Fruit fly (Drosophila melanogaster): ENCODE results near the gene jvl.

Gene jvl

DNA sequence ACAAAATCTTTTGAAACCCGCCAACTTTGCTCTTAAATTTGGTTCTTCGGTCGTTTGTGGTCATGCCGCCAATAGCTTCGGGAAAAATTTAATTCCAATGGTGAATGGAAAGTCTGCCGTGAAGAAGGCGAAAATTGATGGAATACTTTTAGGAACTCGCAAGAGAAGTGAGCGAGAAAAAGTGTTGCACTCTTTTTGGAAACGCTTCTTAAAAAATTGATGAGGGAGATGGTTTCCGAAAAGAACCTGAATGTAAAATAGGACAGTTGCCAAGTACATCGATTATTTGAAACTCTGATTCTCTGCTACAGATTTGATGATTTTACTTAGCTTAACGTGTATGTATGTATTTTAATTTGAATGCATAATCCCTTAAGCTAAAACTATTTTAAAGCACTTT, 81.6 kb downstream of the jvl start:
- TF ChIP-seq CG32006 (GFP tag; optimal IDR thresholded peaks at IDR 0.05), result no peak
- TF ChIP-seq net (GFP tag; optimal IDR thresholded peaks at IDR 0.05), result no peak
- TF ChIP-seq CG6163 (GFP tag; IDR thresholded peaks at IDR 0.05), result no peak
- no peak for TF ChIP-seq CG10631 (GFP tag; optimal IDR thresholded peaks at IDR 0.05)
- no peak for TF ChIP-seq CG8632 (GFP tag; optimal IDR thresholded peaks at IDR 0.05)
- TF ChIP-seq Eip93F (GFP tag; optimal IDR thresholded peaks at IDR 0.05), result no peak
- TF ChIP-seq fd85E (GFP tag; optimal IDR thresholded peaks at IDR 0.05), result no peak
- TF ChIP-seq eg (GFP tag; IDR thresholded peaks at IDR 0.05), result no peak
- no peak for TF ChIP-seq pdm3 (GFP tag; optimal IDR thresholded peaks at IDR 0.05)
- TF ChIP-seq Sox14 (GFP tag; optimal IDR thresholded peaks at IDR 0.05), result no peak
- no peak for TF ChIP-seq Ets96B (tag; optimal IDR thresholded peaks at IDR 0.05)
- no peak for TF ChIP-seq CG8119 (GFP tag; IDR thresholded peaks at IDR 0.05)

DNA sequence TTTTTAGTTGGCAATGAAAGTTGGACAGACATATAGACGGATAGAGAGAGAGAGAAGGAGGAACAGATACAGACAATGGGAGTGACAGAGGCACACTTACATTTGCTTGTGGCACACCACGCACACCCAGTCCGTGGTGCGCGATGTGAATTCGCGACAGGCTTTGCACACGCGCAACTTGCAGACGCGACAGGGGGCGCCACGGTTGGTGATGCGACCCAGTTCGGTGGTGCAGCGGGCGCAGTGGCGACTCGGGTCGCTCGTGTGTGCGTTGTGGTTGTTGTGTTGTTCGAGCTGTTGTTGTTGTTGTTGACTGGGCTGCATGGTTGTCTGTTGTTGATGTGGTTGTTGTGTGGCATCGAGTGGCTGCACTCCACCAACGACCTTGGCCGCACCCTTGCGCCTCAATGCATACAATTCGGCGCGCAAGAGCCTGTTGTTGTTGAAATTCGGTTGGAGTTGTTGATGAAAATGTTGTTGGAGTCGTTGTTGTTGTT, 88.9 kb downstream of the jvl start:
- TF ChIP-seq Eip78C (GFP tag), result no peak
- TF ChIP-seq salr (GFP tag; optimal IDR thresholded peaks at IDR 0.05), result no peak
- TF ChIP-seq CG6792 (GFP tag; optimal IDR thresholded peaks at IDR 0.05), result no peak
- TF ChIP-seq svp (GFP tag), result no peak
- TF ChIP-seq eg (GFP tag; IDR thresholded peaks at IDR 0.05), result no peak
- no peak for TF ChIP-seq CG10669 (GFP tag; optimal IDR thresholded peaks at IDR 0.05)
- no peak for TF ChIP-seq CG4318 (GFP tag; optimal IDR thresholded peaks at IDR 0.05)
- no peak for TF ChIP-seq CG6854 (GFP tag; optimal IDR thresholded peaks at IDR 0.05)
- TF ChIP-seq spab (GFP tag; optimal IDR thresholded peaks at IDR 0.05), result no peak
- no peak for TF ChIP-seq CG10631 (GFP tag; optimal IDR thresholded peaks at IDR 0.05)
- TF ChIP-seq Sox14 (GFP tag; optimal IDR thresholded peaks at IDR 0.05), result no peak
- no peak for TF ChIP-seq OdsH (GFP tag; optimal IDR thresholded peaks at IDR 0.05)
- no peak for TF ChIP-seq CG34406 (GFP tag; optimal IDR thresholded peaks at IDR 0.05)
- no peak for TF ChIP-seq cyc (GFP tag; optimal IDR thresholded peaks at IDR 0.05)
- no peak for TF ChIP-seq fd59A (GFP tag; optimal IDR thresholded peaks at IDR 0.05)
- no peak for TF ChIP-seq CG32006 (GFP tag; optimal IDR thresholded peaks at IDR 0.05)
- no peak for TF ChIP-seq CG8632 (GFP tag; optimal IDR thresholded peaks at IDR 0.05)
- no peak for TF ChIP-seq Hr4 (GFP tag; optimal IDR thresholded peaks at IDR 0.05)
- no peak for TF ChIP-seq fkh (GFP tag; optimal IDR thresholded peaks at IDR 0.05)
- TF ChIP-seq lz (GFP tag; optimal IDR thresholded peaks at IDR 0.05), result no peak

DNA sequence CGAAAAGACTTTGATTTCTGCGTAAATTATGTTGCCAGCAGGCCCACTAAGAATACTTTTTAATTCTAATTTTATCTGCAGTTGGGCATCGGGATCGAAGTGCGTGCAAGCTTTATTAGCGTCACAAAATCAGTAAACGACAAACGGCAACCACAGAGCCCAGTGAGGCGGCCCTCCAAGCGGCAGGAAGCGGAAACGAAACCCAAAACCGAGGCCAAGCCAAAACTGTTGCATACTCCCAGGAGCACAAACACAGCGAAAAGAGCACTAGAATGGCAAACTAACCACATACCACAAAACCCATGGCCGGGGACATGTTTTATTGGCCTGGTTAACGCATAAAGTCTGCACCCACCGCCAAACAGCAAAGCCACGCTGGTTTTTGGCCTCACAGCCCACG, 90.9 kb downstream of the jvl start:
- TF ChIP-seq Hr38 (GFP tag; optimal IDR thresholded peaks at IDR 0.05) (no peak), svp (GFP tag) (no peak), CG31627 (GFP tag; optimal IDR thresholded peaks at IDR 0.05) (no peak), CG8632 (GFP tag; optimal IDR thresholded peaks at IDR 0.05) (no peak), CG6854 (GFP tag; optimal IDR thresholded peaks at IDR 0.05) (no peak), fd59A (GFP tag; optimal IDR thresholded peaks at IDR 0.05) (no peak), CG4318 (GFP tag; optimal IDR thresholded peaks at IDR 0.05) (no peak), Gug (GFP tag; IDR thresholded peaks at IDR 0.05) (no peak), Hr39 (GFP tag; optimal IDR thresholded peaks at IDR 0.05) (no peak), ss (GFP tag; optimal IDR thresholded peaks at IDR 0.05) (no peak), CG32006 (GFP tag; optimal IDR thresholded peaks at IDR 0.05) (no peak), CG1621 (tag; optimal IDR thresholded peaks at IDR 0.05) (no peak)

DNA sequence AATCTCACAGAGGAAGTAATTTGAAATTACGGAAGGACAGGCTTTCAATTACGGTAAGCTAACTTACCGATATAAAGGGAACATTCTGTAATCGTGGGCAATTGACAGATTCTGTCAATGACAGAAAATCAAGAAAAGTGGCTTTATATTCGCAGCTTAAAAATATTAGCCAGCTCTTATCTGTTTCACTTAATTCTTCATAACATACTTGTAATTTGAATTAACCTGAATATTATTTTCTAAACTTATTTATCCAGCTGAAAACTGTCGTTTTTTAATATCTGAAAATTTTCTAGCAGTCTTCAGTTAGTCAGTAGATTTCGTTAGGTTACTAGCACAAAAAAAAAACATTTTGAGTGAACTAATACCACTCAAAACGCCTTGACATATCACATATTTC, 103.4 kb downstream of the jvl start, which contains the start of gene CG3610:
Gene CG3610 (plus strand): TSS at position 301 of the 400 bp plus-strand sequence.
- TF ChIP-seq acj6 (GFP tag; optimal IDR thresholded peaks at IDR 0.05) (no peak), CG8632 (GFP tag; optimal IDR thresholded peaks at IDR 0.05) (no peak), CG34406 (GFP tag; optimal IDR thresholded peaks at IDR 0.05) (no peak), CG6808 (GFP tag; optimal IDR thresholded peaks at IDR 0.05) (no peak), net (GFP tag; optimal IDR thresholded peaks at IDR 0.05) (no peak), pdm3 (GFP tag; optimal IDR thresholded peaks at IDR 0.05) (no peak), CG11902 (GFP tag; optimal IDR thresholded peaks at IDR 0.05) (no peak)

Measured in whole organism, prepupa.